Worm (Caenorhabditis elegans): ENCODE data around the gene srh-76.

DNA sequence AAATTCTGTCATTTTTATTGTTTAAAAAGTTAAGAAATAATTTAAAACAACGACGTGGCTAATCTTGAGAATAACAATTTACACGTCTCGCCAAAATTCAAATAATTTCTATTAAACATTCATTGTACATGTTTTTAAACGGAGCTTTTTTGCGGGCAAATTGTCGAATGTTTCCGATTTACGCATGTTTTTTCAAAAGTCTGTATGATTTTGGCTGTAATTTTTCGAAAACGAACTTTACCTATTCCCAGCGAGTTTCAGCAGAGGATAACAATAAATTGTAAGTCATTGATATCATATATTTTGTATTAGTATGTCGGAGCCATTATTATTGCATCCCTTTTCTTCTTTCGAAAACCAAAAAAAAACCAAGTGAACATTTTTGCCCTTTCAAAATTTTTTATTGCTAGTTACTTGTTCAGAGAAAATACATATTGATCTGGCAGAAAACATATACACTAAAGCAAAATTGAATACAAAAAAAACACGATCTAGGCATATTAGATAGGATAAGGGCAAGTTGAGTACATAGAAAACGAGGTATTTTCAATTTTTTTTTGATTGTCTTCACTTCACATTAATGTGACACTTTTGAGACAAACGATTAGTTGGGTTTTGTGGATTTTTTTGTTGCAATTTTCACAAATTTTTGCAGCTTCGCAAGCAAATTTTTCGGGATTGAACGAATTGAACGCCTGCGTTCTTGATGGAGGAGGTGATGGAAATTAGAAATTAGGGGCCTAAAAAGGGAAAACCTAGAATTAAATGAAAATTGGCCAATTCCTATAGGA lies 5.1 kb downstream of the srh-76 start, which contains the start of gene F26F12.2:
- TF ChIP-seq lin-13 (GFP tag; optimal IDR thresholded peaks at IDR 0.05): no peak
- no peak for TF ChIP-seq pqm-1 (tag; optimal IDR thresholded peaks at IDR 0.05)
- TF ChIP-seq lsy-2 (tag; optimal IDR thresholded peaks at IDR 0.05): no peak
